Worm (Caenorhabditis elegans) whole organism, late embryonic: Measurements from ENCODE around the gene F22E5.22.

ENCODE experiments used
- C08G9.2 ChIP-seq: sonication (generic microtip); optimal IDR thresholded peaks from 2 replicates; lab custom pipeline; 2016; ENCODE audit warnings: mild to moderate bottlenecking, missing genetic modification characterization, moderate library complexity, missing compliant biosample characterization
- F13H6.1 ChIP-seq: sonication (generic microtip); optimal IDR thresholded peaks from 2 replicates; lab custom pipeline; 2016; ENCODE audit warnings: missing genetic modification characterization, missing compliant biosample characterization
- K02D7.2 ChIP-seq: sonication (generic microtip); optimal IDR thresholded peaks from 2 replicates; lab custom pipeline; 2017; ENCODE audit warnings: mild to moderate bottlenecking, missing genetic modification characterization, missing compliant biosample characterization
- K09A11.1 ChIP-seq: sonication (generic microtip); optimal IDR thresholded peaks from 2 replicates; lab custom pipeline; 2017; ENCODE audit warnings: antibody characterized with exemption, mild to moderate bottlenecking, missing genetic modification characterization, missing compliant biosample characterization; ENCODE audit not compliant: insufficient read depth
- T23F11.4 ChIP-seq: fragments of 200-800 bp; sonication (Bioruptor generic); optimal IDR thresholded peaks from 2 replicates; lab custom pipeline; 2018; ENCODE audit warnings: mild to moderate bottlenecking, missing genetic modification characterization, missing compliant biosample characterization
- Y22D7AL.16 ChIP-seq: sonication (generic microtip); optimal IDR thresholded peaks from 2 replicates; lab custom pipeline; 2016; ENCODE audit warnings: missing genetic modification characterization, missing compliant biosample characterization
- ahr-1 ChIP-seq: sonication (generic microtip); optimal IDR thresholded peaks from 2 replicates; lab custom pipeline; 2016; ENCODE audit warnings: missing genetic modification characterization, missing compliant biosample characterization
- ama-1 ChIP-seq: fragments of 150-350 bp; optimal IDR thresholded peaks from 2 replicates; lab custom pipeline; 2014
- ceh-14 ChIP-seq: sonication (generic microtip); optimal IDR thresholded peaks from 2 replicates; lab custom pipeline; 2016; ENCODE audit warnings: missing genotype, missing genetic modification characterization, missing compliant biosample characterization
- ceh-18 ChIP-seq: sonication (generic microtip); optimal IDR thresholded peaks from 2 replicates; lab custom pipeline; 2016; ENCODE audit warnings: missing genetic modification characterization, missing compliant biosample characterization
- ceh-19 ChIP-seq: fragments of 200-800 bp; sonication (Bioruptor generic); optimal IDR thresholded peaks from 2 replicates; lab custom pipeline; 2018; ENCODE audit warnings: mild to moderate bottlenecking, missing genetic modification characterization, missing compliant biosample characterization
- ceh-2 ChIP-seq: sonication (generic microtip); optimal IDR thresholded peaks from 2 replicates; lab custom pipeline; 2016; ENCODE audit warnings: missing genotype, missing genetic modification characterization, missing compliant biosample characterization
- ceh-22 ChIP-seq: sonication (generic microtip); optimal IDR thresholded peaks from 2 replicates; lab custom pipeline; 2017; ENCODE audit warnings: missing biosample characterization, missing genetic modification characterization
- ceh-30 ChIP-seq: fragments of 150-350 bp; optimal IDR thresholded peaks from 2 replicates; lab custom pipeline; 2014; ENCODE audit warnings: missing biosample characterization, missing genetic modification characterization
- ceh-34 ChIP-seq: sonication (generic microtip); optimal IDR thresholded peaks from 2 replicates; lab custom pipeline; 2016; ENCODE audit warnings: mild to moderate bottlenecking, missing genetic modification characterization, missing compliant biosample characterization
- ceh-48 ChIP-seq: sonication (generic microtip); optimal IDR thresholded peaks from 2 replicates; lab custom pipeline; 2016; ENCODE audit warnings: missing genetic modification characterization, inconsistent platforms, missing compliant biosample characterization
- ceh-9 ChIP-seq: sonication (generic microtip); optimal IDR thresholded peaks from 2 replicates; lab custom pipeline; 2016; ENCODE audit warnings: mild to moderate bottlenecking, missing genetic modification characterization, inconsistent platforms, missing compliant biosample characterization
- che-1 ChIP-seq: sonication (generic microtip); optimal IDR thresholded peaks from 2 replicates; lab custom pipeline; 2016; ENCODE audit warnings: mild to moderate bottlenecking, missing genetic modification characterization, missing compliant biosample characterization
- elt-2 ChIP-seq: sonication (generic microtip); optimal IDR thresholded peaks from 2 replicates; lab custom pipeline; 2016; ENCODE audit warnings: missing genetic modification reagents, missing genetic modification characterization, missing compliant biosample characterization
- elt-4 ChIP-seq: sonication (generic microtip); optimal IDR thresholded peaks from 2 replicates; lab custom pipeline; 2016; ENCODE audit warnings: missing genetic modification characterization, missing compliant biosample characterization
- fkh-10 ChIP-seq: fragments of 150-350 bp; optimal IDR thresholded peaks from 2 replicates; lab custom pipeline; 2014; ENCODE audit warnings: missing biosample characterization, missing genetic modification reagents, missing genetic modification characterization
- fkh-6 ChIP-seq: sonication (generic microtip); optimal IDR thresholded peaks from 2 replicates; lab custom pipeline; 2016; ENCODE audit warnings: missing genetic modification characterization, missing compliant biosample characterization
- gmeb-2 ChIP-seq: sonication (generic microtip); optimal IDR thresholded peaks from 2 replicates; lab custom pipeline; 2016; ENCODE audit warnings: missing genetic modification characterization, inconsistent platforms, missing compliant biosample characterization
- hlh-15 ChIP-seq: sonication (generic microtip); optimal IDR thresholded peaks from 2 replicates; lab custom pipeline; 2016; ENCODE audit warnings: missing genetic modification characterization, missing compliant biosample characterization
- hlh-6 ChIP-seq: sonication (generic microtip); optimal IDR thresholded peaks from 2 replicates; lab custom pipeline; 2016; ENCODE audit warnings: missing genotype, missing genetic modification characterization, missing compliant biosample characterization
- mec-3 ChIP-seq: sonication (generic microtip); optimal IDR thresholded peaks from 2 replicates; lab custom pipeline; 2016; ENCODE audit warnings: borderline replicate concordance, missing genetic modification characterization, missing compliant biosample characterization
- odd-2 ChIP-seq: sonication (generic microtip); optimal IDR thresholded peaks from 2 replicates; lab custom pipeline; 2017; ENCODE audit warnings: antibody characterized with exemption, mild to moderate bottlenecking, missing genetic modification characterization, missing compliant biosample characterization
- pha-2 ChIP-seq: sonication (generic microtip); optimal IDR thresholded peaks from 2 replicates; lab custom pipeline; 2017; ENCODE audit warnings: mild to moderate bottlenecking, missing genetic modification characterization, missing compliant biosample characterization
- pha-4 ChIP-seq: fragments of 150-350 bp; optimal IDR thresholded peaks from 2 replicates; lab custom pipeline; 2018; ENCODE audit warnings: missing biosample characterization, missing genetic modification reagents, missing genetic modification characterization
- pqm-1 ChIP-seq: sonication (generic microtip); optimal IDR thresholded peaks from 2 replicates; lab custom pipeline; 2016; ENCODE audit warnings: missing genetic modification characterization, missing compliant biosample characterization
- pros-1 ChIP-seq: fragments of 150-350 bp; optimal IDR thresholded peaks from 2 replicates; lab custom pipeline; 2014; ENCODE audit warnings: missing biosample characterization, missing genetic modification reagents, missing genetic modification characterization
- sdc-2 ChIP-seq: sonication (generic microtip); optimal IDR thresholded peaks from 2 replicates; lab custom pipeline; 2016; ENCODE audit warnings: missing genotype, missing genetic modification characterization, missing compliant biosample characterization
- sox-4 ChIP-seq: sonication (generic microtip); optimal IDR thresholded peaks from 2 replicates; lab custom pipeline; 2017; ENCODE audit warnings: mild to moderate bottlenecking, missing genetic modification characterization, inconsistent platforms, missing compliant biosample characterization
- tbx-2 ChIP-seq: sonication (generic microtip); optimal IDR thresholded peaks from 2 replicates; lab custom pipeline; 2016; ENCODE audit warnings: missing genetic modification characterization, missing compliant biosample characterization
- tbx-7 ChIP-seq: sonication (generic microtip); optimal IDR thresholded peaks from 2 replicates; lab custom pipeline; 2016; ENCODE audit warnings: missing genotype, missing genetic modification characterization, missing compliant biosample characterization
- unc-42 ChIP-seq: sonication (generic microtip); optimal IDR thresholded peaks from 2 replicates; lab custom pipeline; 2016; ENCODE audit warnings: missing genotype, missing genetic modification characterization, missing compliant biosample characterization
- zip-5 ChIP-seq: sonication (generic microtip); optimal IDR thresholded peaks from 2 replicates; lab custom pipeline; 2016; ENCODE audit warnings: missing genetic modification characterization, missing compliant biosample characterization
- ztf-16 ChIP-seq: sonication (generic microtip); optimal IDR thresholded peaks from 2 replicates; lab custom pipeline; 2017; ENCODE audit warnings: missing genetic modification characterization, missing compliant biosample characterization

F22E5.22 gene

DNA sequence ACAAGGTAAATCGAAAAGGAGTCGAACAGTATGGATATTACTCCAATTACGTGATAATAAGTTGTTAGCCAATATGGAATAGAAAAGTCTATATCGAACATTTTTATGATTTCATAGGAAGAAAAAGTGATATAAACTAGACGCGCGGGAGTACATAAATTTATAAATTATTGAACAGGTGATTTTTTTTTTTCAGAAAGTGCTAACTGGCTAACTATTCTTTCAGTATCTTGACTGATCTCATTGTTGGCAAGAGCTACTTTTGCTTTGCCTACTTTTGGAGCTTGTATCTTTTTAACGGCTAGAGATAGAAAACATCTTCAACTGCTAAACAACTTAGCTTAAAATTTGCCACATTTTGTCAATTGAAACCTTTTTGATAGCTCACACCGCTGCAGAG is 37.1 kb downstream of the F22E5.22 start, which contains the start of gene sri-60:
TSS of gene sri-60 (minus strand) at position 101 of the 400 bp plus-strand sequence.
- TF ChIP-seq ztf-16 (tag; lab: Kevin White, UChicago): no peak
- no peak for TF ChIP-seq hlh-15 (tag; lab: Kevin White, UChicago)
- TF ChIP-seq odd-2 (tag; lab: Kevin White, UChicago): no peak
- no peak for TF ChIP-seq fkh-10
- TF ChIP-seq ceh-14 (tag; lab: Kevin White, UChicago): no peak
- TF ChIP-seq ceh-9 (tag; lab: Kevin White, UChicago): no peak
- TF ChIP-seq che-1 (tag; lab: Kevin White, UChicago): no peak
- TF ChIP-seq ceh-34 (tag; lab: Kevin White, UChicago): no peak
- no peak for TF ChIP-seq K02D7.2 (tag; lab: Kevin White, UChicago)
- TF ChIP-seq C08G9.2 (tag; lab: Kevin White, UChicago): no peak
- TF ChIP-seq pqm-1 (tag; lab: Kevin White, UChicago): no peak
- TF ChIP-seq K09A11.1: no peak
- no peak for TF ChIP-seq Y22D7AL.16 (tag; lab: Kevin White, UChicago)
- no peak for TF ChIP-seq ceh-30
- TF ChIP-seq ahr-1 (tag; lab: Kevin White, UChicago): no peak
- TF ChIP-seq, all 69 proteins: peak for 0

DNA sequence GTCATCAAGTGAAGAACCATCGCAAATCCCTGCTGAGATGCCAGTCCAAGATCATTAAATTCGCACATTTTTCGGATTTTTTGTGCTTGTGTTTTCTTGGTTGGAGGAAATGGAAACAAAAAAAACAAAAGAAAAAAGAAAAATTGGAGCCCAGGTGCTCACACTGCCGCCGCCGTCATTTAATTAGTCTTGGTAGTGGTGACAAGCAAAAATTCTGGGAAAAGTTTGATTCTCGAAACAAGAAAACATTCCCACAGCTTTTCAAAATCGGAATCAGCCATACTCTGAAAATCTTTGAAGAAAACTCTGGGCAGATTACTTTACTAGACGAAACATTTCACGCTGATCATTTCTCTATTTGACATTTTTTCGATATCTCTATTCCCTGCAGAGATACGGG is 39.5 kb downstream of the F22E5.22 start, which contains the start of gene srh-128:
TSS of gene srh-128 (minus strand) at position 101 of the 400 bp plus-strand sequence.
- no peak for TF ChIP-seq T23F11.4
- TF ChIP-seq tbx-2 (tag; lab: Kevin White, UChicago): no peak
- TF ChIP-seq elt-4 (tag; lab: Kevin White, UChicago): no peak
- TF ChIP-seq ceh-9 (tag; lab: Kevin White, UChicago): no peak
- TF ChIP-seq pqm-1 (tag; lab: Kevin White, UChicago): no peak
- no peak for TF ChIP-seq Y22D7AL.16 (tag; lab: Kevin White, UChicago)
- TF ChIP-seq ceh-19 (GFP tag; lab: Kevin White, UChicago): no peak
- no peak for TF ChIP-seq elt-2
- TF ChIP-seq F13H6.1 (tag; lab: Kevin White, UChicago): no peak
- TF ChIP-seq ceh-18 (tag; lab: Kevin White, UChicago): no peak
- TF ChIP-seq ahr-1 (tag; lab: Kevin White, UChicago): no peak
- TF ChIP-seq ceh-48 (tag; lab: Kevin White, UChicago): no peak
- TF ChIP-seq gmeb-2: no peak
- no peak for TF ChIP-seq pha-4
- no peak for TF ChIP-seq ama-1
- TF ChIP-seq pros-1 (tag; lab: Kevin White, UChicago): no peak
- TF ChIP-seq pha-2 (tag; lab: Kevin White, UChicago): no peak
- TF ChIP-seq sdc-2 (tag; lab: Kevin White, UChicago): no peak
- TF ChIP-seq fkh-6 (tag; lab: Kevin White, UChicago): no peak
- TF ChIP-seq, all 69 proteins: peak for 0

ce11 chrII:2707872-2708271 is 42.2 kb downstream of the F22E5.22 start, which contains the start of gene Y47G7B.2:
Gene Y47G7B.2, minus strand, starts transcription at chrII:2708014.
- no peak for TF ChIP-seq tbx-7 (tag; lab: Kevin White, UChicago)
- TF ChIP-seq fkh-10: no peak
- TF ChIP-seq ceh-9 (tag; lab: Kevin White, UChicago): no peak
- no peak for TF ChIP-seq tbx-2 (tag; lab: Kevin White, UChicago)
- no peak for TF ChIP-seq C08G9.2 (tag; lab: Kevin White, UChicago)
- no peak for TF ChIP-seq ceh-19 (GFP tag; lab: Kevin White, UChicago)
- no peak for TF ChIP-seq hlh-15 (tag; lab: Kevin White, UChicago)
- no peak for TF ChIP-seq hlh-6
- no peak for TF ChIP-seq ama-1
- TF ChIP-seq mec-3 (tag; lab: Kevin White, UChicago): no peak
- no peak for TF ChIP-seq unc-42 (tag; lab: Kevin White, UChicago)
- no peak for TF ChIP-seq zip-5 (tag; lab: Kevin White, UChicago)
- no peak for TF ChIP-seq ceh-22 (tag; lab: Kevin White, UChicago)
- no peak for TF ChIP-seq pha-4
- TF ChIP-seq elt-2: no peak
- TF ChIP-seq ceh-2 (tag; lab: Kevin White, UChicago): no peak
- no peak for TF ChIP-seq Y22D7AL.16 (tag; lab: Kevin White, UChicago)
- no peak for TF ChIP-seq sox-4 (tag; lab: Kevin White, UChicago)
- TF ChIP-seq, all 69 proteins: peak for 0
